Worm (Caenorhabditis elegans) whole organism, early embryonic: Measurements from ENCODE around the gene F16F9.4.

ENCODE experiments used
- ama-1 ChIP-seq: fragments of 150-350 bp; optimal IDR thresholded peaks from 2 replicates; lab custom pipeline; 2014
- sea-1 ChIP-seq: fragments of 200-800 bp; sonication (Bioruptor generic); conservative IDR thresholded peaks from 2 replicates; pipeline ENCODE4 v1.3.6; 2022; ENCODE audit warnings: missing genetic modification characterization, missing compliant biosample characterization

DNA sequence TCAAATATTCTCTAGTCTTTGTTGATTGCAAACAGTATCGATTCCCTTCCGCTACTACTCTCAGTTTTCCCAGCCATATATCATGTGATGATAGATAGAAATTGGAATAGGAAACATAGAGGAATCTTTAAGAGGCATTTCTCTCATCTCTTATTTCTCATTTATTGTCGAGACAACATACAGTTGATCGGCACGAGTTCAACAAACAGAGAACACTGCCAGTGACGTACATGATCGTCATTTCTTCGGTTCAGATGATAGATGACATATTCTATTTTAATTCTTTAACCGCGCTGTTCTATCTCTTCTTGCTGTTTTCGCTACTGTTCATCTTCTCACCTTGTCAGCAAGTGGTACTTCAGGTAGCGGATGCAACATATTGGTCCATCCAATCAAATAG is 12.0 kb upstream of the F16F9.4 start:
- TF ChIP-seq ama-1 = no peak
- no peak for TF ChIP-seq sea-1 (GFP tag; lab: Robert Waterston, UW)
